Fruit fly (Drosophila melanogaster) whole organism, embryonic: ENCODE measurements around the gene baf.

Source experiments
- CG10209 ChIP-seq: fragments of 200-800 bp; sonication (Bioruptor generic); optimal IDR thresholded peaks from 3 replicates; lab custom pipeline; 2017; ENCODE audit warnings: missing biosample characterization, mild to moderate bottlenecking, missing genetic modification characterization, missing genetic modification reagents
- CG1024 ChIP-seq: fragments of 200-800 bp; sonication (Bioruptor generic); IDR thresholded peaks from 2 replicates; pipeline ENCODE4 v1.3.6; 2022; ENCODE audit warnings: missing biosample characterization, missing genetic modification characterization
- CG10654 ChIP-seq: fragments of 200-800 bp; sonication (Bioruptor generic); optimal IDR thresholded peaks from 2 replicates; lab custom pipeline; 2016; ENCODE audit warnings: missing biosample characterization, missing genetic modification characterization
- CG11456 ChIP-seq: fragments of 200-800 bp; sonication (Bioruptor generic); IDR thresholded peaks from 3 replicates; pipeline ENCODE4 v1.3.6; 2022; ENCODE audit warnings: missing biosample characterization, missing genetic modification characterization
- CG1233 ChIP-seq: fragments of 200-800 bp; sonication (Bioruptor generic); optimal IDR thresholded peaks from 4 replicates; lab custom pipeline; 2018; ENCODE audit warnings: missing biosample characterization, mild to moderate bottlenecking, missing genetic modification characterization
- CG14667 ChIP-seq: fragments of 200-800 bp; sonication (Bioruptor generic); IDR thresholded peaks from 2 replicates; pipeline ENCODE4 v1.3.6; 2022; ENCODE audit warnings: missing biosample characterization, missing genetic modification characterization
- CG15011 ChIP-seq: fragments of 200-800 bp; sonication (Bioruptor generic); optimal IDR thresholded peaks from 3 replicates; lab custom pipeline; 2018; ENCODE audit warnings: missing biosample characterization, mild to moderate bottlenecking, missing genetic modification characterization
- CG16813 ChIP-seq: fragments of 200-800 bp; sonication (Bioruptor generic); IDR thresholded peaks from 3 replicates; pipeline ENCODE4 v1.3.6; 2022; ENCODE audit warnings: missing biosample characterization, missing genetic modification characterization; ENCODE audit not compliant: partially characterized antibody
- CG18619 ChIP-seq: fragments of 200-800 bp; sonication (Bioruptor generic); optimal IDR thresholded peaks from 3 replicates; lab custom pipeline; 2017; ENCODE audit warnings: missing biosample characterization, mild to moderate bottlenecking, missing genetic modification characterization
- CG30431 ChIP-seq: fragments of 200-800 bp; sonication (Bioruptor generic); optimal IDR thresholded peaks from 2 replicates; lab custom pipeline; 2017; ENCODE audit warnings: missing biosample characterization, missing genetic modification characterization
- CG31224 ChIP-seq: fragments of 200-800 bp; sonication (Bioruptor generic); IDR thresholded peaks from 2 replicates; pipeline ENCODE4 v1.3.6; 2022; ENCODE audit warnings: missing biosample characterization, missing genetic modification characterization
- CG3163 ChIP-seq: fragments of 200-800 bp; sonication (Bioruptor generic); optimal IDR thresholded peaks from 3 replicates; lab custom pipeline; 2016; ENCODE audit warnings: missing biosample characterization, missing genetic modification characterization
- CG3407 ChIP-seq: fragments of 200-800 bp; sonication (Bioruptor generic); optimal IDR thresholded peaks from 2 replicates; lab custom pipeline; 2018; ENCODE audit warnings: missing biosample characterization, mild to moderate bottlenecking, missing genetic modification characterization
- CG3995 ChIP-seq: fragments of 200-800 bp; sonication (Bioruptor generic); optimal IDR thresholded peaks from 3 replicates; lab custom pipeline; 2016; ENCODE audit warnings: missing biosample characterization, missing genetic modification characterization
- CG6683 ChIP-seq: fragments of 200-800 bp; sonication (Bioruptor generic); optimal IDR thresholded peaks from 2 replicates; lab custom pipeline; 2017; ENCODE audit warnings: missing biosample characterization, mild to moderate bottlenecking, missing genetic modification characterization, missing genetic modification reagents
- CG6689 ChIP-seq: fragments of 200-800 bp; sonication (Bioruptor generic); IDR thresholded peaks from 2 replicates; pipeline ENCODE4 v1.3.6; 2022; ENCODE audit warnings: missing biosample characterization, missing genetic modification characterization
- CG7745 ChIP-seq: fragments of 200-800 bp; sonication (Bioruptor generic); optimal IDR thresholded peaks from 2 replicates; lab custom pipeline; 2018; ENCODE audit warnings: missing biosample characterization, mild to moderate bottlenecking, missing genetic modification characterization, moderate library complexity
- CG7786 ChIP-seq: fragments of 200-800 bp; sonication (Bioruptor generic); optimal IDR thresholded peaks from 2 replicates; lab custom pipeline; 2016; ENCODE audit warnings: missing biosample characterization, missing genetic modification characterization
- CG8944 ChIP-seq: fragments of 200-800 bp; sonication (Bioruptor generic); optimal IDR thresholded peaks from 3 replicates; lab custom pipeline; 2016; ENCODE audit warnings: missing biosample characterization, missing genetic modification characterization
- CG9932 ChIP-seq: fragments of 200-800 bp; sonication (Bioruptor generic); IDR thresholded peaks from 2 replicates; pipeline ENCODE4 v1.3.6; 2022; ENCODE audit warnings: missing biosample characterization, missing genetic modification characterization
- CrebB ChIP-seq: fragments of 200-800 bp; sonication (Bioruptor generic); optimal IDR thresholded peaks from 3 replicates; lab custom pipeline; 2018; ENCODE audit warnings: missing biosample characterization, mild to moderate bottlenecking, missing genetic modification characterization
- Dbx ChIP-seq: fragments of 200-800 bp; sonication (Bioruptor generic); IDR thresholded peaks from 3 replicates; pipeline ENCODE4 v1.3.6; 2022; ENCODE audit warnings: missing biosample characterization, missing genetic modification characterization
- Eip74EF ChIP-seq, 2 experiments: fragments of 200-800 bp in 1 of 2; fragments of >200 bp in 1 of 2; sonication (Bioruptor generic) in 1 of 2; optimal IDR thresholded peaks; 2 replicates each; lab custom pipeline; 2017 to 2019; ENCODE audit warnings: missing biosample characterization in 2 of 2, missing genetic modification characterization in 2 of 2, mild to moderate bottlenecking in 1 of 2, moderate library complexity in 1 of 2
- Elba2 ChIP-seq: fragments of 200-800 bp; sonication (Bioruptor generic); optimal IDR thresholded peaks from 3 replicates; lab custom pipeline; 2016; ENCODE audit warnings: missing biosample characterization, missing genetic modification characterization
- H15 ChIP-seq: fragments of 200-800 bp; sonication (Bioruptor generic); IDR thresholded peaks from 3 replicates; pipeline ENCODE4 v1.3.6; 2022; ENCODE audit warnings: missing biosample characterization, missing genetic modification characterization
- HHEX ChIP-seq: fragments of 200-800 bp; sonication (Bioruptor generic); optimal IDR thresholded peaks from 3 replicates; lab custom pipeline; 2017; ENCODE audit warnings: missing biosample characterization, mild to moderate bottlenecking, missing genetic modification characterization, missing genetic modification reagents
- NK7.1 ChIP-seq: fragments of 200-800 bp; sonication (Bioruptor generic); optimal IDR thresholded peaks from 3 replicates; lab custom pipeline; 2016; ENCODE audit warnings: missing biosample characterization, missing genetic modification characterization
- Neu2 ChIP-seq: fragments of 200-800 bp; sonication (Bioruptor generic); optimal IDR thresholded peaks from 3 replicates; lab custom pipeline; 2016; ENCODE audit warnings: missing biosample characterization, missing genetic modification characterization, borderline replicate concordance
- Nf-YA ChIP-seq: fragments of 200-800 bp; sonication (Bioruptor generic); IDR thresholded peaks from 2 replicates; pipeline ENCODE4 v1.3.6; 2022; ENCODE audit warnings: missing biosample characterization, missing genetic modification characterization
- Poxn ChIP-seq: fragments of 200-800 bp; sonication (Bioruptor generic); IDR thresholded peaks from 2 replicates; pipeline ENCODE4 v1.3.6; 2022; ENCODE audit warnings: missing biosample characterization, missing genetic modification characterization
- Ravus ChIP-seq: fragments of 200-800 bp; sonication (Bioruptor generic); IDR thresholded peaks from 2 replicates; pipeline ENCODE4 v1.3.6; 2022; ENCODE audit warnings: missing biosample characterization, missing genetic modification characterization
- ash1 ChIP-seq: fragments of 200-800 bp; sonication (Bioruptor generic); optimal IDR thresholded peaks from 2 replicates; lab custom pipeline; 2018; ENCODE audit warnings: missing biosample characterization, mild to moderate bottlenecking, missing genetic modification characterization
- ato ChIP-seq: fragments of 200-800 bp; sonication (Bioruptor generic); IDR thresholded peaks from 2 replicates; pipeline ENCODE4 v1.3.6; 2022; ENCODE audit warnings: missing biosample characterization, missing genetic modification characterization; ENCODE audit not compliant: partially characterized antibody
- bab2 ChIP-seq: fragments of 200-800 bp; sonication (Bioruptor generic); optimal IDR thresholded peaks from 2 replicates; lab custom pipeline; 2016; ENCODE audit warnings: missing biosample characterization, missing genetic modification characterization
- bcd ChIP-seq: fragments of 200-800 bp; sonication (Bioruptor generic); optimal IDR thresholded peaks from 2 replicates; lab custom pipeline; 2017; ENCODE audit warnings: missing biosample characterization, mild to moderate bottlenecking, missing genetic modification characterization
- chinmo ChIP-seq: fragments of 200-800 bp; sonication (Bioruptor generic); IDR thresholded peaks from 4 replicates; pipeline ENCODE4 v1.3.6; 2022; ENCODE audit warnings: missing biosample characterization, missing genetic modification characterization; ENCODE audit not compliant: partially characterized antibody
- eve ChIP-seq, 2 experiments: fragments of >200 bp; optimal IDR thresholded peaks; 2 replicates each; lab custom pipeline; 2017; ENCODE audit warnings: missing biosample characterization in 2 of 2, missing genetic modification characterization in 2 of 2
- gce ChIP-seq: fragments of 200-800 bp; sonication (Bioruptor generic); IDR thresholded peaks from 3 replicates; pipeline ENCODE4 v1.3.6; 2022; ENCODE audit warnings: missing biosample characterization, missing genetic modification characterization
- ham ChIP-seq: fragments of 200-800 bp; sonication (Bioruptor generic); IDR thresholded peaks from 2 replicates; pipeline ENCODE4 v1.3.6; 2022; ENCODE audit warnings: missing biosample characterization, missing genetic modification characterization
- hth ChIP-seq: fragments of >200 bp; optimal IDR thresholded peaks from 2 replicates; lab custom pipeline; 2017; ENCODE audit warnings: inconsistent platforms
- insv ChIP-seq, 2 experiments: fragments of 200-800 bp; sonication (Bioruptor generic); optimal IDR thresholded peaks; 3 replicates each; lab custom pipeline; 2016 to 2018; ENCODE audit warnings: missing biosample characterization in 2 of 2, missing genetic modification characterization in 2 of 2
- klu ChIP-seq: fragments of 200-800 bp; sonication (Bioruptor generic); IDR thresholded peaks from 2 replicates; pipeline ENCODE4 v1.3.6; 2022; ENCODE audit warnings: missing biosample characterization, missing genetic modification characterization
- mirr ChIP-seq: fragments of 200-800 bp; sonication (Bioruptor generic); optimal IDR thresholded peaks from 3 replicates; lab custom pipeline; 2018; ENCODE audit warnings: missing biosample characterization, mild to moderate bottlenecking, missing genetic modification characterization
- onecut ChIP-seq: fragments of 200-800 bp; sonication (Bioruptor generic); IDR thresholded peaks from 2 replicates; pipeline ENCODE4 v1.3.6; 2022; ENCODE audit warnings: missing biosample characterization, missing genetic modification characterization
- otp ChIP-seq: fragments of 200-800 bp; sonication (Bioruptor generic); IDR thresholded peaks from 3 replicates; pipeline ENCODE4, ENCODE4 v1.3.6; 2022; ENCODE audit warnings: missing biosample characterization, missing genetic modification characterization
- pfk ChIP-seq: fragments of 200-800 bp; sonication (Bioruptor generic); optimal IDR thresholded peaks from 2 replicates; lab custom pipeline; 2018; ENCODE audit warnings: missing biosample characterization, mild to moderate bottlenecking, missing genetic modification characterization, moderate library complexity
- pita ChIP-seq: fragments of 200-800 bp; sonication (Bioruptor generic); optimal IDR thresholded peaks from 2 replicates; lab custom pipeline; 2017; ENCODE audit warnings: missing biosample characterization, mild to moderate bottlenecking, missing genetic modification characterization
- pzg ChIP-seq: fragments of 200-800 bp; sonication (Bioruptor generic); optimal IDR thresholded peaks from 3 replicates; lab custom pipeline; 2018; ENCODE audit warnings: missing biosample characterization, mild to moderate bottlenecking, missing genetic modification characterization, moderate library complexity
- sd ChIP-seq: fragments of 200-800 bp; sonication (Bioruptor generic); optimal IDR thresholded peaks from 3 replicates; lab custom pipeline; 2018; ENCODE audit warnings: missing biosample characterization, mild to moderate bottlenecking, missing genetic modification characterization, moderate library complexity
- tap ChIP-seq: fragments of 200-800 bp; optimal IDR thresholded peaks from 3 replicates; lab custom pipeline; 2019; ENCODE audit warnings: missing biosample characterization, mild to moderate bottlenecking, missing genetic modification characterization, moderate library complexity
- vnd ChIP-seq: fragments of 200-800 bp; sonication (Bioruptor generic); IDR thresholded peaks from 3 replicates; pipeline ENCODE4 v1.3.6; 2022; ENCODE audit warnings: missing biosample characterization, missing genetic modification characterization; ENCODE audit not compliant: partially characterized antibody

baf gene

dm6 chr2L:8030693-8031210, 1.5 kb downstream of the baf start, which contains the start of gene Cka (continued):
- TF ChIP-seq Poxn (GFP tag; lab: Robert Waterston, UW) (no peak), CrebB (tag; lab: Kevin White, UChicago) (no peak), Eip74EF (GFP tag; optimal IDR thresholded peaks at IDR 0.05; lab: Kevin White, UChicago) (no peak), CG11456 (GFP tag; lab: Robert Waterston, UW) (no peak), Ravus (GFP tag; lab: Robert Waterston, UW) (no peak), CG7786 (no peak), CG3995 (peak; percentile 50), CG30431 (no peak), sd (tag; lab: Kevin White, UChicago) (peak; percentile 68), chinmo (0 out of 4 replicates have a peak, but pooled peaks have one; percentile 6), ham (GFP tag; lab: Robert Waterston, UW) (no peak), ato (GFP tag; lab: Robert Waterston, UW) (no peak), CG9932 (GFP tag; lab: Robert Waterston, UW) (no peak), CG1233 (GFP tag; lab: Kevin White, UChicago) (peak; percentile 23), onecut (no peak), eve (GFP tag; optimal IDR thresholded peaks at IDR 0.05; lab: Kevin White, UChicago) (no peak), vnd (GFP tag; lab: Robert Waterston, UW) (no peak), mirr (peak; percentile 22), Elba2 (GFP tag; lab: Kevin White, UChicago) (no peak), Dbx (GFP tag; lab: Robert Waterston, UW) (0 out of 3 replicates have a peak, but pooled peaks have one; percentile 18), Nf-YA (no peak), CG3407 (GFP tag; lab: Kevin White, UChicago) (no peak), NK7.1 (GFP tag; lab: Kevin White, UChicago) (no peak), CG16813 (GFP tag; lab: Robert Waterston, UW) (no peak), tap (tag; lab: Kevin White, UChicago) (no peak), CG1024 (GFP tag; lab: Robert Waterston, UW) (no peak), gce (no peak), CG6683 (GFP tag; lab: Kevin White, UChicago) (no peak), pzg (GFP tag; lab: Kevin White, UChicago) (peak; percentile 59), CG18619 (GFP tag; lab: Kevin White, UChicago) (no peak), H15 (no peak), CG3163 (GFP tag; lab: Kevin White, UChicago) (no peak), pfk (peak; percentile 3), hth (lab: Kevin White, UChicago) (no peak), pita (no peak), CG14667 (GFP tag; lab: Robert Waterston, UW) (no peak), bab2 (GFP tag; lab: Kevin White, UChicago) (no peak), CG15011 (no peak), insv (GFP tag; optimal IDR thresholded peaks at IDR 0.05; lab: Kevin White, UChicago) (no peak), CG10209 (GFP tag; lab: Kevin White, UChicago) (no peak), ash1 (GFP tag; lab: Kevin White, UChicago) (no peak), klu (GFP tag; lab: Robert Waterston, UW) (no peak), CG10654 (GFP tag; lab: Kevin White, UChicago) (no peak), CG6689 (GFP tag; lab: Robert Waterston, UW) (no peak), bcd (no peak), CG7745 (tag; lab: Kevin White, UChicago) (peak; percentile 53), CG31224 (GFP tag; lab: Robert Waterston, UW) (no peak), otp (GFP tag; lab: Robert Waterston, UW) (peak; percentile 63; the same call in 1 of the 3 replicates), Neu2 (GFP tag; lab: Kevin White, UChicago) (no peak), CG8944 (GFP tag; lab: Kevin White, UChicago) (no peak), HHEX (peak; percentile 16)
